Fruit fly (Drosophila melanogaster) whole organism, embryonic: Measurements from ENCODE around the gene CG14721.

ENCODE experiments used
- Abd-B ChIP-seq: fragments of 200-800 bp; sonication (Bioruptor generic); optimal IDR thresholded peaks from 2 replicates; lab custom pipeline; 2018; ENCODE audit warnings: missing biosample characterization, mild to moderate bottlenecking, missing genetic modification characterization, moderate library complexity
- Adf1 ChIP-seq: fragments of 200-800 bp; sonication (Bioruptor generic); IDR thresholded peaks from 2 replicates; pipeline ENCODE4 v1.3.6; 2022; ENCODE audit warnings: missing biosample characterization, missing genetic modification characterization
- Awh ChIP-seq: fragments of 200-800 bp; sonication (Bioruptor generic); IDR thresholded peaks from 2 replicates; pipeline ENCODE4, ENCODE4 v1.3.6; 2022; ENCODE audit warnings: missing biosample characterization, missing genetic modification characterization
- B-H1 ChIP-seq: fragments of 200-800 bp; sonication (Bioruptor generic); IDR thresholded peaks from 3 replicates; pipeline ENCODE4 v1.3.6; 2022; ENCODE audit warnings: missing biosample characterization, missing genetic modification characterization
- CG10979 ChIP-seq: fragments of 200-800 bp; sonication (Bioruptor generic); optimal IDR thresholded peaks from 2 replicates; lab custom pipeline; 2018; ENCODE audit warnings: missing biosample characterization, mild to moderate bottlenecking, missing genetic modification characterization, moderate library complexity
- CG13624 ChIP-seq: fragments of 200-800 bp; sonication (Bioruptor generic); optimal IDR thresholded peaks from 2 replicates; lab custom pipeline; 2016; ENCODE audit warnings: missing biosample characterization, missing genetic modification characterization
- CG15514 ChIP-seq: fragments of 200-800 bp; sonication (Bioruptor generic); optimal IDR thresholded peaks from 3 replicates; lab custom pipeline; 2017; ENCODE audit warnings: missing biosample characterization, missing genetic modification characterization, mild to moderate bottlenecking, moderate library complexity, missing genetic modification reagents
- CG2120 ChIP-seq: fragments of 200-800 bp; sonication (Bioruptor generic); optimal IDR thresholded peaks from 3 replicates; lab custom pipeline; 2016; ENCODE audit warnings: missing biosample characterization, missing genetic modification characterization
- CG2199 ChIP-seq: fragments of 200-800 bp; sonication (Bioruptor generic); IDR thresholded peaks from 3 replicates; pipeline ENCODE4 v1.3.6; 2022; ENCODE audit warnings: missing biosample characterization, missing genetic modification characterization
- CG3163 ChIP-seq: fragments of 200-800 bp; sonication (Bioruptor generic); optimal IDR thresholded peaks from 3 replicates; lab custom pipeline; 2016; ENCODE audit warnings: missing biosample characterization, missing genetic modification characterization
- CTCF ChIP-seq: fragments of 200-800 bp; sonication (Bioruptor generic); optimal IDR thresholded peaks from 2 replicates; lab custom pipeline; 2017; ENCODE audit warnings: missing biosample characterization, mild to moderate bottlenecking, missing genetic modification characterization, moderate library complexity
- Camta ChIP-seq: fragments of 200-800 bp; sonication (Bioruptor generic); optimal IDR thresholded peaks from 2 replicates; lab custom pipeline; 2016; ENCODE audit warnings: missing biosample characterization, missing genetic modification characterization
- CoRest ChIP-seq: fragments of 200-800 bp; sonication (Bioruptor generic); optimal IDR thresholded peaks from 3 replicates; lab custom pipeline; 2018; ENCODE audit warnings: missing biosample characterization, mild to moderate bottlenecking, missing genetic modification characterization, moderate library complexity
- Deaf1 ChIP-seq: fragments of 200-800 bp; optimal IDR thresholded peaks from 3 replicates; lab custom pipeline; 2019; ENCODE audit warnings: missing biosample characterization, mild to moderate bottlenecking, missing genetic modification characterization, moderate library complexity
- Dip3 ChIP-seq: fragments of 200-800 bp; sonication (Bioruptor generic); optimal IDR thresholded peaks from 3 replicates; lab custom pipeline; 2016; ENCODE audit warnings: missing biosample characterization, missing genetic modification characterization
- H15 ChIP-seq: fragments of 200-800 bp; sonication (Bioruptor generic); IDR thresholded peaks from 3 replicates; pipeline ENCODE4 v1.3.6; 2022; ENCODE audit warnings: missing biosample characterization, missing genetic modification characterization
- Hmx ChIP-seq: fragments of 200-800 bp; sonication (Bioruptor generic); optimal IDR thresholded peaks from 2 replicates; lab custom pipeline; 2016; ENCODE audit warnings: missing biosample characterization, missing genetic modification characterization
- Hr51 ChIP-seq, 2 experiments: fragments of 200-800 bp; sonication (Bioruptor generic); optimal IDR thresholded peaks; 2 replicates in 1 of 2; 3 replicates in 1 of 2; lab custom pipeline; 2016 to 2018; ENCODE audit warnings: missing biosample characterization in 2 of 2, missing genetic modification characterization in 2 of 2, mild to moderate bottlenecking in 1 of 2, moderate library complexity in 1 of 2
- Myb ChIP-seq: fragments of 200-800 bp; sonication (Bioruptor generic); optimal IDR thresholded peaks from 2 replicates; lab custom pipeline; 2016; ENCODE audit warnings: missing biosample characterization, missing genetic modification characterization
- NC2α ChIP-seq: fragments of 200-800 bp; sonication (Bioruptor generic); optimal IDR thresholded peaks from 2 replicates; lab custom pipeline; 2016; ENCODE audit warnings: missing biosample characterization, missing genetic modification characterization
- Optix ChIP-seq: fragments of 200-800 bp; sonication (Bioruptor generic); IDR thresholded peaks from 3 replicates; pipeline ENCODE4 v1.3.6; 2022; ENCODE audit warnings: missing biosample characterization, missing genetic modification characterization
- Ptx1 ChIP-seq: fragments of 200-800 bp; sonication (Bioruptor generic); IDR thresholded peaks from 2 replicates; pipeline ENCODE4 v1.3.6; 2022; ENCODE audit warnings: missing biosample characterization, missing genetic modification characterization
- TFAM ChIP-seq: fragments of 200-800 bp; sonication (Bioruptor generic); optimal IDR thresholded peaks from 2 replicates; lab custom pipeline; 2017; ENCODE audit warnings: missing biosample characterization, missing genetic modification characterization, inconsistent platforms
- Trl ChIP-seq, 3 experiments: fragments of >200 bp in 2 of 3; fragments of 200-800 bp in 1 of 3; sonication (Bioruptor generic) in 1 of 3; optimal IDR thresholded peaks; 2 replicates in 1 of 3; 3 replicates in 2 of 3; lab custom pipeline; 2016 to 2017; ENCODE audit warnings: missing biosample characterization in 1 of 3, missing genetic modification characterization in 1 of 3
- Xrp1 ChIP-seq: fragments of 200-800 bp; sonication (Bioruptor generic); IDR thresholded peaks from 2 replicates; pipeline ENCODE4 v1.3.6; 2022; ENCODE audit warnings: missing biosample characterization, missing genetic modification characterization
- YL-1 ChIP-seq: fragments of 200-800 bp; sonication (Bioruptor generic); optimal IDR thresholded peaks from 3 replicates; lab custom pipeline; 2017; ENCODE audit warnings: missing biosample characterization, mild to moderate bottlenecking, missing genetic modification characterization
- bowl ChIP-seq: fragments of 200-800 bp; sonication (Bioruptor generic); IDR thresholded peaks from 2 replicates; pipeline ENCODE4 v1.3.6; 2022; ENCODE audit warnings: missing biosample characterization, missing genetic modification characterization
- crp ChIP-seq, 2 experiments: fragments of 200-800 bp; sonication (Bioruptor generic); optimal IDR thresholded peaks; 2 replicates in 1 of 2; 3 replicates in 1 of 2; lab custom pipeline; 2017; ENCODE audit warnings: missing biosample characterization in 2 of 2, missing genetic modification characterization in 2 of 2, mild to moderate bottlenecking in 1 of 2, moderate library complexity in 1 of 2
- disco-r ChIP-seq: fragments of 200-800 bp; sonication (Bioruptor generic); optimal IDR thresholded peaks from 2 replicates; lab custom pipeline; 2016; ENCODE audit warnings: missing biosample characterization, missing genetic modification characterization
- dpn ChIP-seq, 2 experiments: fragments of 200-800 bp; sonication (Bioruptor generic); optimal IDR thresholded peaks; 3 replicates each; lab custom pipeline; 2016; ENCODE audit warnings: missing biosample characterization in 2 of 2, missing genetic modification characterization in 2 of 2
- esg ChIP-seq: fragments of 200-800 bp; sonication (Bioruptor generic); conservative IDR thresholded peaks from 2 replicates; pipeline ENCODE4 v1.3.6; 2022; ENCODE audit warnings: missing biosample characterization, missing genetic modification characterization
- eve ChIP-seq, 2 experiments: fragments of >200 bp; optimal IDR thresholded peaks; 2 replicates each; lab custom pipeline; 2017; ENCODE audit warnings: missing biosample characterization in 2 of 2, missing genetic modification characterization in 2 of 2
- ewg ChIP-seq: fragments of 200-800 bp; sonication (Bioruptor generic); optimal IDR thresholded peaks from 3 replicates; lab custom pipeline; 2017; ENCODE audit warnings: mild to moderate bottlenecking, missing biosample characterization, missing genetic modification reagents, missing genetic modification characterization
- gcm ChIP-seq: fragments of 200-800 bp; sonication (Bioruptor generic); optimal IDR thresholded peaks from 2 replicates; lab custom pipeline; 2019; ENCODE audit warnings: missing biosample characterization, mild to moderate bottlenecking, missing genetic modification characterization, moderate library complexity
- grn ChIP-seq: fragments of 200-800 bp; sonication (Bioruptor generic); optimal IDR thresholded peaks from 3 replicates; lab custom pipeline; 2017; ENCODE audit warnings: missing biosample characterization, missing genetic modification characterization
- hth ChIP-seq: fragments of >200 bp; optimal IDR thresholded peaks from 2 replicates; lab custom pipeline; 2017; ENCODE audit warnings: inconsistent platforms
- insv ChIP-seq, 2 experiments: fragments of 200-800 bp; sonication (Bioruptor generic); optimal IDR thresholded peaks; 3 replicates each; lab custom pipeline; 2016 to 2018; ENCODE audit warnings: missing biosample characterization in 2 of 2, missing genetic modification characterization in 2 of 2
- kay ChIP-seq: fragments of 200-800 bp; sonication (Bioruptor generic); optimal IDR thresholded peaks from 2 replicates; lab custom pipeline; 2016; ENCODE audit warnings: missing biosample characterization, missing genetic modification characterization
- lab ChIP-seq: fragments of 200-800 bp; sonication (Bioruptor generic); optimal IDR thresholded peaks from 3 replicates; lab custom pipeline; 2017; ENCODE audit warnings: missing biosample characterization, missing genetic modification characterization, mild to moderate bottlenecking, moderate library complexity, missing genetic modification reagents
- nerfin-1 ChIP-seq: fragments of 200-800 bp; sonication (Bioruptor generic); optimal IDR thresholded peaks from 3 replicates; lab custom pipeline; 2019; ENCODE audit warnings: missing biosample characterization, mild to moderate bottlenecking, missing genetic modification characterization, moderate library complexity
- pfk ChIP-seq: fragments of 200-800 bp; sonication (Bioruptor generic); optimal IDR thresholded peaks from 2 replicates; lab custom pipeline; 2018; ENCODE audit warnings: missing biosample characterization, mild to moderate bottlenecking, missing genetic modification characterization, moderate library complexity
- phol ChIP-seq: fragments of 200-800 bp; sonication (Bioruptor generic); optimal IDR thresholded peaks from 3 replicates; lab custom pipeline; 2018; ENCODE audit warnings: missing biosample characterization, mild to moderate bottlenecking, missing genetic modification characterization, moderate library complexity
- pita ChIP-seq: fragments of 200-800 bp; sonication (Bioruptor generic); optimal IDR thresholded peaks from 2 replicates; lab custom pipeline; 2017; ENCODE audit warnings: missing biosample characterization, mild to moderate bottlenecking, missing genetic modification characterization
- row ChIP-seq: fragments of 200-800 bp; sonication (Bioruptor generic); IDR thresholded peaks from 3 replicates; pipeline ENCODE4 v1.3.6; 2022; ENCODE audit warnings: missing biosample characterization, missing genetic modification characterization
- run ChIP-seq: fragments of 200-800 bp; sonication (Bioruptor generic); optimal IDR thresholded peaks from 3 replicates; lab custom pipeline; 2018; ENCODE audit warnings: missing biosample characterization, mild to moderate bottlenecking, missing genetic modification characterization
- tll ChIP-seq, 2 experiments: fragments of 200-800 bp in 1 of 2; fragments of >200 bp in 1 of 2; sonication (Bioruptor generic) in 1 of 2; optimal IDR thresholded peaks; 2 replicates each; lab custom pipeline; 2017 to 2019; ENCODE audit warnings: missing biosample characterization in 2 of 2, missing genetic modification characterization in 2 of 2, mild to moderate bottlenecking in 1 of 2, moderate library complexity in 1 of 2
- twi ChIP-seq: fragments of 200-800 bp; optimal IDR thresholded peaks from 2 replicates; lab custom pipeline; 2019; ENCODE audit warnings: missing biosample characterization, mild to moderate bottlenecking, missing genetic modification characterization, moderate library complexity
- unc-4 ChIP-seq: fragments of 200-800 bp; sonication (Bioruptor generic); IDR thresholded peaks from 2 replicates; pipeline ENCODE4 v1.3.6; 2022; ENCODE audit warnings: missing biosample characterization, missing genetic modification characterization; ENCODE audit not compliant: partially characterized antibody
- vvl ChIP-seq: fragments of 200-800 bp; sonication (Bioruptor generic); IDR thresholded peaks from 2 replicates; pipeline ENCODE4 v1.3.6; 2022; ENCODE audit warnings: missing biosample characterization, missing genetic modification characterization

The CG14721 gene

DNA sequence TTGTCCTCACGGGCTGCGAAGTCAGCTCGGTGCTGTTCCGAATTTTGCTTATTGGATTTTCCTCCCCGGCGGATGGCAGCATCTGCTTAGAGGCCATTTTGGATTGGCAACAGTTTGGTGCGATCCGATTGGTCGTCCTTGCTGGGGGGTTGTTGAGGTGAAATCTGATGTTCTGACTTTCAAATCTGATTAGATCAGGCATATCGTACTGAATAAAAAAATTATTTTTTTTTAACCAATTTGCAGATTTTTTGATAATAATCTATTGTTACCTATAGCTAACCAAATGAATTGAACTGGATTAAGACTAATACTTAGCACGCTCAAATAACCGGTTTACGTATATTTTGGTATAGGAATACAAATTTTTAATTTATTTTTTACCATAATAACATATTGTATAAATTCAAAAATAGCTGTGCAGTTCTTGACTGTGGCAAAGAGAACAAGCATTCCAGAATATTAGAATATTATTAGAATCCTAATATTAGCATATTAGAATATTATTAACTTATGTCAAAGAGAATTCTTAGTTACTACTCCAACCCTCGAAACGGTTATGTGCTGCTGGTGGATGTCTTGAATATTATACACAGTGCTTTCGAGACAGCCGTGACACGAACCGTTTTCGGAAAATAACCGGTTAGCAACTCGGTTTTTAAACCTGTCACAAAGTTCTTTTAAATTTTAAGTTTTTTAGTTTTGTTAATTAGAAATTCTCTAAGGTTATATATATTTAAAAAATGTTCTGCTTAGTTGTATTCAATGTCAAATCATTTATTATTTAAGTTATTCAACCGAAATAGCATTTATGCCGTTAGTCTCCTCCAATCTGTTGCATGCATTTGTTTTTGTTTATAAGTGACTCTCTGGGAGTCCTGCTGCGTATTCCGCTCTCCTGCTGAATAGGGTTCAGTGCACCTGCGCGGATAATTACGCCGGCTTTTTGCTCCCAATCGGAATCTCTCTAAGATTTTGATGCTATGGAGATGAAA lies 40.6 kb upstream of the CG14721 start, which contains the start of gene Fer3:
TSS of gene Fer3 (minus strand) at position 1 of the 995 bp plus-strand sequence.
- TF ChIP-seq vvl (GFP tag; lab: Robert Waterston, UW) (no peak), B-H1 (GFP tag; lab: Robert Waterston, UW) (no peak), Abd-B (no peak), Trl (optimal IDR thresholded peaks at IDR 0.05; lab: Kevin White, UChicago) (peak in 1 of 2 experiments; percentile 21), Trl (GFP tag; optimal IDR thresholded peaks at IDR 0.05; lab: Kevin White, UChicago) (no peak), gcm (GFP tag; lab: Kevin White, UChicago) (no peak), CG15514 (GFP tag; lab: Kevin White, UChicago) (peak; percentile 13), TFAM (GFP tag; lab: Kevin White, UChicago) (no peak), insv (GFP tag; optimal IDR thresholded peaks at IDR 0.05; lab: Kevin White, UChicago) (peak; percentile 71 to 96), run (no peak), tll (GFP tag; optimal IDR thresholded peaks at IDR 0.05; lab: Kevin White, UChicago) (peak in 1 of 2 experiments; percentile 26), row (peak; percentile 22; the same call in 1 of the 3 replicates), H15 (GFP tag; lab: Robert Waterston, UW) (no peak), bowl (GFP tag; lab: Robert Waterston, UW) (no peak), eve (GFP tag; optimal IDR thresholded peaks at IDR 0.05; lab: Kevin White, UChicago) (no peak), pita (GFP tag; lab: Kevin White, UChicago) (peak; percentile 77), Hmx (GFP tag; lab: Kevin White, UChicago) (no peak), CG3163 (GFP tag; lab: Kevin White, UChicago) (peak; percentile 90), phol (peak; percentile 25), crp (GFP tag; optimal IDR thresholded peaks at IDR 0.05; lab: Kevin White, UChicago) (no peak), YL-1 (no peak), twi (tag; lab: Kevin White, UChicago) (no peak), Dip3 (GFP tag; lab: Kevin White, UChicago) (no peak), CG13624 (GFP tag; lab: Kevin White, UChicago) (no peak), lab (GFP tag; lab: Kevin White, UChicago) (peak; percentile 9), pfk (GFP tag; lab: Kevin White, UChicago) (no peak), hth (no peak), Camta (GFP tag; lab: Kevin White, UChicago) (no peak), Ptx1 (GFP tag; lab: Robert Waterston, UW) (no peak), Myb (GFP tag; lab: Kevin White, UChicago) (no peak), Hr51 (GFP tag; optimal IDR thresholded peaks at IDR 0.05; lab: Kevin White, UChicago) (peak in 1 of 2 experiments; percentile 30), Xrp1 (GFP tag; lab: Robert Waterston, UW) (no peak), CTCF (GFP tag; lab: Kevin White, UChicago) (peak; percentile 74), CoRest (tag; lab: Kevin White, UChicago) (peak; percentile 5), Adf1 (GFP tag; lab: Robert Waterston, UW) (no peak), Awh (GFP tag; lab: Robert Waterston, UW) (no peak), grn (GFP tag; lab: Kevin White, UChicago) (no peak), unc-4 (no peak), dpn (GFP tag; optimal IDR thresholded peaks at IDR 0.05; lab: Kevin White, UChicago) (no peak), NC2α (no peak), kay (GFP tag; lab: Kevin White, UChicago) (no peak), Optix (GFP tag; lab: Robert Waterston, UW) (no peak), CG2120 (GFP tag; lab: Kevin White, UChicago) (no peak), disco-r (GFP tag; lab: Kevin White, UChicago) (no peak), nerfin-1 (tag; lab: Kevin White, UChicago) (peak; percentile 40), ewg (GFP tag; lab: Kevin White, UChicago) (peak; percentile 40), Deaf1 (tag; lab: Kevin White, UChicago) (no peak), CG10979 (tag; lab: Kevin White, UChicago) (no peak), esg (GFP tag; lab: Robert Waterston, UW) (no peak), CG2199 (no peak)
